Worm (Caenorhabditis elegans) whole organism, mixed stage, embryonic: ENCODE data around the gene ins-14.

ENCODE experiments used
- elt-1 ChIP-seq: sonication (generic microtip); optimal IDR thresholded peaks from 2 replicates; lab custom pipeline; 2017; ENCODE audit warnings: missing genetic modification characterization, mild to moderate bottlenecking, missing compliant biosample characterization, antibody characterized with exemption, moderate library complexity, borderline replicate concordance; ENCODE audit not compliant: insufficient read depth
- elt-3 ChIP-seq: fragments of 150-350 bp; optimal IDR thresholded peaks from 2 replicates; lab custom pipeline; 2014; ENCODE audit warnings: missing biosample characterization, missing genetic modification characterization
- lin-13 ChIP-seq: fragments of 150-350 bp; optimal IDR thresholded peaks from 2 replicates; lab custom pipeline; 2014; ENCODE audit warnings: missing biosample characterization, missing genetic modification characterization
- mab-5 ChIP-seq: fragments of 150-350 bp; optimal IDR thresholded peaks from 2 replicates; lab custom pipeline; 2014; ENCODE audit warnings: missing biosample characterization, missing genetic modification characterization
- mep-1 ChIP-seq: fragments of 150-350 bp; optimal IDR thresholded peaks from 2 replicates; lab custom pipeline; 2017; ENCODE audit warnings: missing biosample characterization, missing genetic modification reagents, missing genetic modification characterization, inconsistent platforms
- nhr-12 ChIP-seq: fragments of 150-350 bp; optimal IDR thresholded peaks from 2 replicates; lab custom pipeline; 2014; ENCODE audit warnings: missing biosample characterization, missing genetic modification characterization
- nhr-237 ChIP-seq: fragments of 150-350 bp; optimal IDR thresholded peaks from 2 replicates; lab custom pipeline; 2014; ENCODE audit warnings: missing biosample characterization, missing genetic modification characterization
- pha-4 ChIP-seq: fragments of 150-350 bp; optimal IDR thresholded peaks from 2 replicates; lab custom pipeline; 2018; ENCODE audit warnings: missing biosample characterization, missing genetic modification reagents, missing genetic modification characterization
- unc-39 ChIP-seq: fragments of 150-350 bp; optimal IDR thresholded peaks from 2 replicates; lab custom pipeline; 2014; ENCODE audit warnings: missing biosample characterization, missing genetic modification characterization
- unc-62 ChIP-seq: fragments of 150-350 bp; optimal IDR thresholded peaks from 2 replicates; lab custom pipeline; 2014; ENCODE audit warnings: missing biosample characterization, missing genetic modification reagents, missing genetic modification characterization

DNA sequence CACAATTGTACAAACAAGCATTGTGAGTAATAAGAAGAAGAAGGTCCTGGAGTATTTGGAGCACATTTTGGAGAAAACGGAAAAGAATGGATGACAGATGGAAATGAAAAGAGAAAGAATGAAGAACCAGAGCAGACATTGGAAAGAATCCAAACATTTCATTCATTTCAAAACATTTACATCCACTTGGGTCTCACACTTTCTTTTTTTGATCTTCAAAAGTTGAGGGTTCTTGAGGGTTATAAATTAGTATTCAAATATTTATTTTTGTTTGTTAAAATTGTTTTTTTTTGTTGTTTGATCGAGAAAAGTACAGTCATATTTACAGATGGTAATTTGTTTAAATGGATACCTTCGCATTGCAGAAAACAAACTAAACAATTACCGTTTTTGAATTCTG is 11.9 kb downstream of the ins-14 start, which contains the start of gene T14B4.9:
- TF ChIP-seq nhr-12 (tag; lab: Kevin White, UChicago) (no peak), lin-13 (tag; lab: Kevin White, UChicago) (no peak), elt-3 (tag; lab: Kevin White, UChicago) (no peak), pha-4 (tag; lab: Kevin White, UChicago) (no peak), unc-62 (GFP tag; lab: Kevin White, UChicago) (no peak), elt-1 (tag; lab: Kevin White, UChicago) (no peak), unc-39 (no peak), nhr-237 (tag; lab: Kevin White, UChicago) (no peak), mab-5 (tag; lab: Kevin White, UChicago) (no peak), mep-1 (tag; lab: Kevin White, UChicago) (no peak)
